Worm (Caenorhabditis elegans) whole organism, late embryonic: ENCODE measurements around the gene acr-24.

Source experiments
- K02D7.2 ChIP-seq: sonication (generic microtip); optimal IDR thresholded peaks from 2 replicates; lab custom pipeline; 2017; ENCODE audit warnings: mild to moderate bottlenecking, missing genetic modification characterization, missing compliant biosample characterization
- ama-1 ChIP-seq: fragments of 150-350 bp; optimal IDR thresholded peaks from 2 replicates; lab custom pipeline; 2014
- ceh-19 ChIP-seq: fragments of 200-800 bp; sonication (Bioruptor generic); optimal IDR thresholded peaks from 2 replicates; lab custom pipeline; 2018; ENCODE audit warnings: mild to moderate bottlenecking, missing genetic modification characterization, missing compliant biosample characterization
- ceh-30 ChIP-seq: fragments of 150-350 bp; optimal IDR thresholded peaks from 2 replicates; lab custom pipeline; 2014; ENCODE audit warnings: missing biosample characterization, missing genetic modification characterization
- ceh-34 ChIP-seq: sonication (generic microtip); optimal IDR thresholded peaks from 2 replicates; lab custom pipeline; 2016; ENCODE audit warnings: mild to moderate bottlenecking, missing genetic modification characterization, missing compliant biosample characterization
- elt-2 ChIP-seq: sonication (generic microtip); optimal IDR thresholded peaks from 2 replicates; lab custom pipeline; 2016; ENCODE audit warnings: missing genetic modification reagents, missing genetic modification characterization, missing compliant biosample characterization
- eyg-1 ChIP-seq: sonication (generic microtip); optimal IDR thresholded peaks from 2 replicates; lab custom pipeline; 2016; ENCODE audit warnings: missing genotype, missing genetic modification characterization, missing compliant biosample characterization
- fax-1 ChIP-seq: sonication (generic microtip); optimal IDR thresholded peaks from 2 replicates; lab custom pipeline; 2016; ENCODE audit warnings: missing genotype, missing genetic modification characterization, missing compliant biosample characterization
- hlh-13 ChIP-seq: fragments of 200-800 bp; sonication (Bioruptor generic); optimal IDR thresholded peaks from 2 replicates; lab custom pipeline; 2018; ENCODE audit warnings: mild to moderate bottlenecking, missing genetic modification characterization, missing compliant biosample characterization
- hlh-30 ChIP-seq: sonication (generic microtip); optimal IDR thresholded peaks from 2 replicates; lab custom pipeline; 2017; ENCODE audit warnings: antibody characterized with exemption, missing genetic modification characterization, missing compliant biosample characterization; ENCODE audit not compliant: insufficient read depth
- pax-1 ChIP-seq: fragments of 150-350 bp; optimal IDR thresholded peaks from 2 replicates; lab custom pipeline; 2014; ENCODE audit warnings: missing biosample characterization, missing genetic modification characterization
- pha-4 ChIP-seq: fragments of 150-350 bp; optimal IDR thresholded peaks from 2 replicates; lab custom pipeline; 2018; ENCODE audit warnings: missing biosample characterization, missing genetic modification reagents, missing genetic modification characterization
- ttx-3 ChIP-seq: sonication (generic microtip); optimal IDR thresholded peaks from 2 replicates; lab custom pipeline; 2016; ENCODE audit warnings: missing genetic modification reagents, missing genetic modification characterization, missing compliant biosample characterization
- unc-3 ChIP-seq, 2 experiments: fragments of 200-800 bp in 1 of 2; sonication (Bioruptor generic) in 1 of 2; sonication (generic microtip) in 1 of 2; conservative IDR thresholded peaks in 1 of 2; optimal IDR thresholded peaks in 1 of 2; 2 replicates each; pipeline versions ENCODE4 v1.3.6 to Lab custom; 2016 to 2022; ENCODE audit warnings: missing compliant biosample characterization in 2 of 2, missing genetic modification characterization in 2 of 2, missing genetic modification reagents in 1 of 2

DNA sequence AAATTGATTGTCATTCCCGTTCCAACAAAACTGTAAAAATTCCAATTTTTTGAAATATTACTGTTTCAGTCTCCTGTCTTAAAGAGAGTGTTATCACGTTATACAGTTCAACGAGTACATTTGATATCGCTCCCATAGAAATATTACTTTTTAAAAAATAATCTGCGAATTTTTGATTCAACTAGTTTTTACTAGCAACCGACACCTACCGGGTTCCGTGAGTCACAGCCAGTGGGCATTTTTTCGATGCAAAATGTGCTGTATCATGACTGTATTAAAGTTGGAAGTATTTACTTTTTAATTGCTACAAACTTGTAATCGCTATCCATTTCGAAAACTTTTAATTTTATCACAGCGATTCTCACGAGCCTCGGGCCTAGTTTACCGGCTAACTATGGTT lies 40.0 kb downstream of the acr-24 start:
- TF ChIP-seq hlh-13 (no peak), pax-1 (tag; lab: Kevin White, UChicago) (no peak), ceh-30 (tag; lab: Kevin White, UChicago) (no peak), pha-4 (tag; lab: Kevin White, UChicago) (no peak), ceh-34 (tag; lab: Kevin White, UChicago) (no peak), elt-2 (tag; lab: Kevin White, UChicago) (no peak), ttx-3 (no peak), K02D7.2 (tag; lab: Kevin White, UChicago) (no peak), hlh-30 (tag; lab: Kevin White, UChicago) (no peak), eyg-1 (tag; lab: Kevin White, UChicago) (no peak), fax-1 (tag; lab: Kevin White, UChicago) (no peak), ama-1 (lab: Kevin White, UChicago) (no peak), ceh-19 (GFP tag; lab: Kevin White, UChicago) (no peak), unc-3 (GFP tag; conservative IDR thresholded peaks at IDR 0.05; lab: Robert Waterston, UW) (no peak), unc-3 (tag; optimal IDR thresholded peaks at IDR 0.05; lab: Kevin White, UChicago) (no peak)
